Worm (Caenorhabditis elegans): ENCODE results near the gene perm-3.

Gene perm-3

ce11 chrIV:5377062-5377461 lies 17.5 kb downstream of the perm-3 start, which contains the start of gene elo-5:
Gene elo-5 (minus strand): TSS chrIV:5377117.
- TF ChIP-seq cnd-1 (tag; optimal IDR thresholded peaks at IDR 0.05) (no peak), elt-3 (tag; optimal IDR thresholded peaks at IDR 0.05) (no peak), unc-62 (GFP tag; optimal IDR thresholded peaks at IDR 0.05) (no peak), ztf-11 (tag; optimal IDR thresholded peaks at IDR 0.05) (no peak), nhr-237 (tag; optimal IDR thresholded peaks at IDR 0.05) (no peak), pha-4 (tag; optimal IDR thresholded peaks at IDR 0.05) (no peak), nhr-28 (tag; optimal IDR thresholded peaks at IDR 0.05) (no peak), elt-1 (tag; optimal IDR thresholded peaks at IDR 0.05; ENCODE audit: borderline replicate concordance, insufficient read depth) (no peak), mab-5 (tag; optimal IDR thresholded peaks at IDR 0.05) (no peak), ceh-43 (GFP tag; optimal IDR thresholded peaks at IDR 0.05) (no peak), M03D4.4 (tag; optimal IDR thresholded peaks at IDR 0.05) (no peak), sptf-1 (tag; optimal IDR thresholded peaks at IDR 0.05) (no peak), ceh-83 (GFP tag; optimal IDR thresholded peaks at IDR 0.05) (no peak), lin-13 (tag; optimal IDR thresholded peaks at IDR 0.05) (no peak), mep-1 (tag; optimal IDR thresholded peaks at IDR 0.05) (no peak), tbx-8 (GFP tag; optimal IDR thresholded peaks at IDR 0.05) (no peak), unc-120 (tag; optimal IDR thresholded peaks at IDR 0.05; ENCODE audit: poor library complexity, severe bottlenecking) (no peak), nhr-76 (tag; optimal IDR thresholded peaks at IDR 0.05) (no peak), unc-39 (tag; optimal IDR thresholded peaks at IDR 0.05) (no peak)

- TF ChIP-seq ztf-11 (tag; optimal IDR thresholded peaks at IDR 0.05) (no peak), mep-1 (tag; optimal IDR thresholded peaks at IDR 0.05) (no peak), ceh-43 (GFP tag; optimal IDR thresholded peaks at IDR 0.05) (no peak), nhr-2 (tag; optimal IDR thresholded peaks at IDR 0.05) (no peak), flh-1 (GFP tag; optimal IDR thresholded peaks at IDR 0.05) (no peak), tbx-8 (GFP tag; optimal IDR thresholded peaks at IDR 0.05) (no peak), lin-13 (tag; optimal IDR thresholded peaks at IDR 0.05) (no peak), unc-39 (tag; optimal IDR thresholded peaks at IDR 0.05) (no peak), drap-1 (GFP tag; optimal IDR thresholded peaks at IDR 0.05) (no peak), ham-2 (GFP tag; optimal IDR thresholded peaks at IDR 0.05) (no peak), M03D4.4 (tag; optimal IDR thresholded peaks at IDR 0.05) (no peak), blmp-1 (tag; optimal IDR thresholded peaks at IDR 0.05) (no peak), lsy-2 (tag; optimal IDR thresholded peaks at IDR 0.05) (no peak), cnd-1 (tag; optimal IDR thresholded peaks at IDR 0.05) (no peak), nhr-28 (tag; optimal IDR thresholded peaks at IDR 0.05) (no peak), snpc-4 (tag; optimal IDR thresholded peaks at IDR 0.05) (no peak), ceh-83 (GFP tag; optimal IDR thresholded peaks at IDR 0.05) (no peak), mab-5 (tag; optimal IDR thresholded peaks at IDR 0.05) (no peak), sem-2 (GFP tag; optimal IDR thresholded peaks at IDR 0.05) (no peak)
Observed at ce11 chrIV:5374946-5375345, 19.7 kb downstream of the perm-3 start.

- no peak for TF ChIP-seq zip-8 (tag; optimal IDR thresholded peaks at IDR 0.05)
- TF ChIP-seq lin-32 (GFP tag; optimal IDR thresholded peaks at IDR 0.05): no peak
- TF ChIP-seq ham-2 (GFP tag; optimal IDR thresholded peaks at IDR 0.05): no peak
- TF ChIP-seq hlh-1 (tag; optimal IDR thresholded peaks at IDR 0.05): no peak
- no peak for TF ChIP-seq ceh-83 (GFP tag; optimal IDR thresholded peaks at IDR 0.05)
- TF ChIP-seq mab-5 (tag; optimal IDR thresholded peaks at IDR 0.05): no peak
- no peak for TF ChIP-seq lsy-2 (tag; optimal IDR thresholded peaks at IDR 0.05)
- TF ChIP-seq bed-3 (GFP tag; optimal IDR thresholded peaks at IDR 0.05): no peak
- TF ChIP-seq blmp-1 (tag; optimal IDR thresholded peaks at IDR 0.05): no peak
- no peak for TF ChIP-seq sptf-1 (tag; optimal IDR thresholded peaks at IDR 0.05)
- TF ChIP-seq snpc-4 (tag; optimal IDR thresholded peaks at IDR 0.05): no peak
Observed at ce11 chrIV:5374321-5374720, 20.3 kb downstream of the perm-3 start.

- TF ChIP-seq mep-1 (tag; optimal IDR thresholded peaks at IDR 0.05) (peak; percentile 68), lin-32 (GFP tag; optimal IDR thresholded peaks at IDR 0.05) (no peak), M03D4.4 (tag; optimal IDR thresholded peaks at IDR 0.05) (peak; percentile 79), nhr-237 (tag; optimal IDR thresholded peaks at IDR 0.05) (peak; percentile 65), ceh-39 (tag; optimal IDR thresholded peaks at IDR 0.05) (peak; percentile 6), ceh-43 (GFP tag; optimal IDR thresholded peaks at IDR 0.05) (peak; percentile 0), unc-120 (tag; optimal IDR thresholded peaks at IDR 0.05; ENCODE audit: poor library complexity, severe bottlenecking) (peak; percentile 43), ces-1 (GFP tag; optimal IDR thresholded peaks at IDR 0.05) (peak; percentile 20), flh-1 (GFP tag; optimal IDR thresholded peaks at IDR 0.05) (no peak), blmp-1 (tag; optimal IDR thresholded peaks at IDR 0.05) (no peak), lsy-2 (tag; optimal IDR thresholded peaks at IDR 0.05) (peak; percentile 54), unc-62 (GFP tag; optimal IDR thresholded peaks at IDR 0.05) (no peak), ham-2 (GFP tag; optimal IDR thresholded peaks at IDR 0.05) (no peak), sem-2 (GFP tag; optimal IDR thresholded peaks at IDR 0.05) (no peak), snpc-4 (tag; optimal IDR thresholded peaks at IDR 0.05) (no peak), sptf-1 (tag; optimal IDR thresholded peaks at IDR 0.05) (peak; percentile 71), zip-8 (tag; optimal IDR thresholded peaks at IDR 0.05) (no peak), nhr-2 (tag; optimal IDR thresholded peaks at IDR 0.05) (no peak)
Observed at ce11 chrIV:5370914-5371313, 23.7 kb downstream of the perm-3 start.
